Worm (Caenorhabditis elegans): ENCODE results near the gene ttr-12.

- TF ChIP-seq nhr-76 (tag; optimal IDR thresholded peaks at IDR 0.05) (no peak), ceh-43 (GFP tag; optimal IDR thresholded peaks at IDR 0.05) (no peak), nhr-237 (tag; optimal IDR thresholded peaks at IDR 0.05) (no peak), mep-1 (tag; optimal IDR thresholded peaks at IDR 0.05) (no peak), snpc-4 (tag; optimal IDR thresholded peaks at IDR 0.05) (no peak), unc-62 (GFP tag; optimal IDR thresholded peaks at IDR 0.05) (no peak), ztf-11 (tag; optimal IDR thresholded peaks at IDR 0.05) (no peak), drap-1 (GFP tag; optimal IDR thresholded peaks at IDR 0.05) (no peak), pha-4 (tag; optimal IDR thresholded peaks at IDR 0.05) (no peak), lin-13 (tag; optimal IDR thresholded peaks at IDR 0.05) (no peak), lsy-2 (tag; optimal IDR thresholded peaks at IDR 0.05) (no peak), ham-2 (GFP tag; optimal IDR thresholded peaks at IDR 0.05) (no peak), unc-39 (tag; optimal IDR thresholded peaks at IDR 0.05) (no peak)
These were observed 8.8 kb downstream of the ttr-12 start, which contains the start of gene col-163 for ce11 chrV:20599795-20600194.

All from whole organism, mixed stage, embryonic.